Fruit fly (Drosophila melanogaster): Measurements from ENCODE around the gene CG43116.

DNA sequence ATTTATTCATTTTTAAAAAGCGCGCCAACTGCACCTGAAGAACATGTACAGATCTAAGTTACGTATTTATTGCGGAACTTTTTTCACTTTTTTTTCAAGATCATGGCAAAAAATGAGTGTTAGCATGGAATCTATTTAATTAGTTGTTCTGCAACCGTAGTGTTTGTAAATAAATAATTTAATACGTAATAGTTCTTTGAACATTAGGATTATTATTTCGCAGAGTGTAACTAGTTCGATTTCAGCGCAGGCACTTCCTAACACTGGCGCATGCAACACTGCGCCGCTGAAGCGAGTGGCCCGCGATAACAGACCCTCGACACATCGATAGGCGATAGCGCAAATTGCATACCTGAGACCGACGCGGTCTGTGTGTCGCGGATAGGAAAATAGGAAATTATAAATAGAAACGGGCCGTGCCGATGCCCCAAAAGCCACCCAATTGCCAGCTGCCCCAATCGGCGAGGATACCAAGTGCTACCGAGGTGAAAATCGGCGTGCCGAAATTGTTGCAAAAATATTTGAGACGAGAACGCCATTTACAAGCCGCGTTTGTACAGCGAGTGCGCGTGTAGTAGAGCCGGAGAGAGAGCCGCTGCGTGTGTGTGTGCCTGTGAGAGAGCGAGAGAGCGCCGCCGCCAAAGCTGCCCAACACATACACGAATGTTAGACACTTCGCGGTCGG, 44.8 kb upstream of the CG43116 start, which contains the start of gene gro:
- no peak for TF ChIP-seq CG8478 (optimal IDR thresholded peaks at IDR 0.05)
- TF ChIP-seq CTCF (optimal IDR thresholded peaks at IDR 0.05): peak; percentile 33 to 34

Measured in S2 (cell line).